Fruit fly (Drosophila melanogaster) Kc167 (cell line): ENCODE data around the gene CG14982.

ENCODE experiments used
- Myc ChIP-seq: fragments of >200 bp; optimal IDR thresholded peaks from 2 replicates; lab custom pipeline; 2017; ENCODE audit warnings: missing external identifiers
- Sin3A ChIP-seq: fragments of >200 bp; optimal IDR thresholded peaks from 2 replicates; lab custom pipeline; 2018; ENCODE audit warnings: missing external identifiers
- h ChIP-seq: fragments of >200 bp; optimal IDR thresholded peaks from 3 replicates; lab custom pipeline; 2018; ENCODE audit warnings: missing external identifiers
- insv ChIP-seq: fragments of >200 bp; optimal IDR thresholded peaks from 3 replicates; lab custom pipeline; 2018; ENCODE audit warnings: missing external identifiers
- psq ChIP-seq: fragments of >200 bp; optimal IDR thresholded peaks from 2 replicates; lab custom pipeline; 2017; ENCODE audit warnings: missing external identifiers
- ttk ChIP-seq: sonication (Bioruptor generic); optimal IDR thresholded peaks from 2 replicates; lab custom pipeline; 2017; ENCODE audit warnings: missing external identifiers

DNA sequence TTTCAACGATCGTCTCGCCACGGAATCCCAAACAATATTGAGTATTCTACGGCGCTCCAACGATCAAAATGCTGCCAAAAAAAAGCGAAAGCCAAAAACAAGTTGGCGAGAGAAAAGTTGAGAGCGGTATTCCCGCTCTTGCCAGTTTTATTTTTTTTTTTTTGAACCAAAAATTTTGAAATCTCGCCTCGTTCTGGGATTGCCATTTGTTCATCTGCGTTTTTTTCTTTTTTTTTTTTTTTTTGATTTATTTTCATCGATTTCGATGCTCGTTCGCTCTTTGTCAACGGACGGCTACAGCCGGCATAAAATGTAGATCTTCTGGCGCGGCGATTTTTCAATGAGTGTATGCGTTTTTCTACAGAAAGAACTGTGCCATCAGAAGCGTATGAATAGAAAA, 8.9 kb upstream of the CG14982 start:
- TF ChIP-seq Sin3A (lab: Kevin White, UChicago) (no peak), h (lab: Kevin White, UChicago) (no peak), insv (lab: Kevin White, UChicago) (no peak), ttk (lab: Kevin White, UChicago) (no peak), psq (lab: Kevin White, UChicago) (no peak), Myc (lab: Kevin White, UChicago) (no peak)
